Fruit fly (Drosophila melanogaster): Measurements from ENCODE around the gene Lk6.

Lk6 gene

DNA sequence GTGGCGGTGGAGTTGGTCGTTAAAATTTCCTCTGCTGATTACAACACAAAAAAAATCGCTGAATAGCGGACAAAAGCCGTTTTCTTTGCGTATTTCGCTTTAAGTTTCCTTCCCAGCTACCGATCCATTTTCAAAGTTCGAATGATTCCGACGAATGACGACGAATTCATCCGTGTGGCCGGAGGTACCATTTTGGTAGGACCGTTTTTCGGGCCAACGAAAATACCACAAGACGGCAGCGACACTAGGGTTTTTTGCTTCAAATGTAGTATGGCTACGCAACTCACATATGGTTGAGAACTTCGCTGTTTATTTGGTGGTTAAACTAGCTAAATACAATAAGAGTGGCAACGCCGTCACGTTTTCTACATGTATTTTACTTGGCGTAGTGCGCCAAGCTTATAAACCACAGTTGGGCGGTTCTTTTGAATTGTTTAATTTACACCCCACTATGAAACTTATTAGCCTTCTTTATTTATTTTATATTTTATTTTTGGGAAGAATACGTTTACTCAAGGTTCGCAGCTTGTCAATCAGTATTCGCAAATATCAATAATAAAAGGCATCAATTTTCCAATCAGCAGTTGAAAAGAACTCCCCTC, at the start of gene Lk6 (continued):
- no peak for TF ChIP-seq MBD-R2 (GFP tag; IDR thresholded peaks at IDR 0.05)
- TF ChIP-seq HmgZ (tag; optimal IDR thresholded peaks at IDR 0.05) = peak; percentile 93
- peak; percentile 39 for TF ChIP-seq Nf-YB (GFP tag; optimal IDR thresholded peaks at IDR 0.05)
- TF ChIP-seq CG11247 (GFP tag; IDR thresholded peaks at IDR 0.05) = no peak
- peak; percentile 63 for TF ChIP-seq nau (GFP tag; optimal IDR thresholded peaks at IDR 0.05)
- peak; percentile 48 for TF ChIP-seq bigmax (GFP tag; optimal IDR thresholded peaks at IDR 0.05)
- TF ChIP-seq CG4854 (GFP tag; optimal IDR thresholded peaks at IDR 0.05) = no peak
- TF ChIP-seq CG31365 (tag; optimal IDR thresholded peaks at IDR 0.05) = peak; percentile 70
- TF ChIP-seq Xrp1 (GFP tag; IDR thresholded peaks at IDR 0.05) = no peak
- TF ChIP-seq tup (GFP tag; optimal IDR thresholded peaks at IDR 0.05) = no peak
- no peak for TF ChIP-seq CG11456 (GFP tag; IDR thresholded peaks at IDR 0.05)
- TF ChIP-seq Tbp (GFP tag; optimal IDR thresholded peaks at IDR 0.05) = no peak
- no peak for TF ChIP-seq sob (GFP tag; IDR thresholded peaks at IDR 0.05)
- no peak for TF ChIP-seq slp2 (GFP tag; optimal IDR thresholded peaks at IDR 0.05)
- no peak for TF ChIP-seq CG6175 (GFP tag; IDR thresholded peaks at IDR 0.05)
- peak; percentile 35 for TF ChIP-seq CG2202 (tag; optimal IDR thresholded peaks at IDR 0.05)
- no peak for TF ChIP-seq Ssrp (tag; optimal IDR thresholded peaks at IDR 0.05)
- no peak for TF ChIP-seq ttk (GFP tag; IDR thresholded peaks at IDR 0.05)
- TF ChIP-seq CG11723 (GFP tag; optimal IDR thresholded peaks at IDR 0.05) = no peak
- no peak for TF ChIP-seq CG14050 (GFP tag; IDR thresholded peaks at IDR 0.05)
- no peak for TF ChIP-seq psq (GFP tag; optimal IDR thresholded peaks at IDR 0.05)
- TF ChIP-seq CG10565 (GFP tag; optimal IDR thresholded peaks at IDR 0.05) = no peak
- TF ChIP-seq CG6254 (GFP tag; optimal IDR thresholded peaks at IDR 0.05) = no peak
- peak; percentile 96 for TF ChIP-seq Hmr (GFP tag; optimal IDR thresholded peaks at IDR 0.05)
- TF ChIP-seq wdn (GFP tag; IDR thresholded peaks at IDR 0.05) = no peak
- TF ChIP-seq sna (GFP tag; IDR thresholded peaks at IDR 0.05; ENCODE audit: partially characterized antibody) = no peak
- TF ChIP-seq CG13296 (GFP tag; optimal IDR thresholded peaks at IDR 0.05) = peak; percentile 73
- TF ChIP-seq ro (GFP tag; IDR thresholded peaks at IDR 0.05) = no peak
- no peak for TF ChIP-seq hbn (GFP tag; IDR thresholded peaks at IDR 0.05; ENCODE audit: partially characterized antibody)
- no peak for TF ChIP-seq CG16779 (GFP tag; IDR thresholded peaks at IDR 0.05)
- peak in 1 of 2 experiments; percentile 75 for TF ChIP-seq Pdp1 (GFP tag; optimal IDR thresholded peaks at IDR 0.05)
- no peak for TF ChIP-seq ranshi (GFP tag; IDR thresholded peaks at IDR 0.05)
- TF ChIP-seq wek (GFP tag; optimal IDR thresholded peaks at IDR 0.05) = peak; percentile 64
- no peak for TF ChIP-seq ftz-f1 (GFP tag; optimal IDR thresholded peaks at IDR 0.05)
- no peak for TF ChIP-seq CG6654 (GFP tag; optimal IDR thresholded peaks at IDR 0.05)
- peak; percentile 15 for TF ChIP-seq CG10979 (tag; optimal IDR thresholded peaks at IDR 0.05)
- TF ChIP-seq Lim3 (GFP tag; IDR thresholded peaks at IDR 0.05) = no peak
- peak; percentile 55 for TF ChIP-seq Meics (GFP tag; optimal IDR thresholded peaks at IDR 0.05)
- TF ChIP-seq pfk (GFP tag; optimal IDR thresholded peaks at IDR 0.05) = peak; percentile 43
- no peak for TF ChIP-seq aop (GFP tag; IDR thresholded peaks at IDR 0.05)
- TF ChIP-seq phol (tag; optimal IDR thresholded peaks at IDR 0.05) = peak; percentile 88
- no peak for TF ChIP-seq Dref (GFP tag; IDR thresholded peaks at IDR 0.05)
- no peak for TF ChIP-seq C15 (GFP tag; IDR thresholded peaks at IDR 0.05)
- no peak for TF ChIP-seq CG2129 (GFP tag; IDR thresholded peaks at IDR 0.05; ENCODE audit: partially characterized antibody)
- peak; percentile 13 for TF ChIP-seq HLH54F (GFP tag; optimal IDR thresholded peaks at IDR 0.05)
- TF ChIP-seq YL-1 (GFP tag; optimal IDR thresholded peaks at IDR 0.05) = peak; percentile 86
- TF ChIP-seq CG2875 (GFP tag; optimal IDR thresholded peaks at IDR 0.05) = peak; percentile 27
- TF ChIP-seq gsb-n (tag; optimal IDR thresholded peaks at IDR 0.05) = peak; percentile 45
- no peak for TF ChIP-seq CG2889 (GFP tag; IDR thresholded peaks at IDR 0.05)
- TF ChIP-seq bsh (GFP tag; optimal IDR thresholded peaks at IDR 0.05) = peak in 1 of 2 experiments; percentile 14
